Fruit fly (Drosophila melanogaster): ENCODE results near the gene CG6870.

dm6 chr2L:17585000-17585399, 7.1 kb downstream of the CG6870 start:
- TF ChIP-seq CG33017 (tag; optimal IDR thresholded peaks at IDR 0.05) (no peak), CG14711 (tag; optimal IDR thresholded peaks at IDR 0.05) (no peak), tj (GFP tag; optimal IDR thresholded peaks at IDR 0.05) (no peak), CG7101 (tag; optimal IDR thresholded peaks at IDR 0.05) (no peak), cic (GFP tag; optimal IDR thresholded peaks at IDR 0.05) (no peak), ovo (GFP tag; optimal IDR thresholded peaks at IDR 0.05) (no peak), kay (GFP tag; ENCODE audit: borderline replicate concordance) (no peak), Hr96 (GFP tag; optimal IDR thresholded peaks at IDR 0.05) (no peak), toe (GFP tag; optimal IDR thresholded peaks at IDR 0.05) (no peak)

Data from whole organism, adult.